Worm (Caenorhabditis elegans) whole organism, young adult: ENCODE results near the gene R193.6.
"Not testable (repeated sequence)": the region's sequence is repeated elsewhere in the genome, so short reads cannot be mapped to it uniquely, and the experiment has no call there.

Source experiments
- aptf-2 ChIP-seq: fragments of 200-800 bp; sonication (Bioruptor generic); conservative IDR thresholded peaks from 2 replicates; pipeline ENCODE4 v1.3.6; 2022; ENCODE audit warnings: missing genetic modification reagents, missing genetic modification characterization, missing compliant biosample characterization
- efl-1 ChIP-seq: fragments of 150-350 bp; optimal IDR thresholded peaks from 2 replicates; lab custom pipeline; 2014; ENCODE audit warnings: missing biosample characterization, missing genetic modification reagents, missing genetic modification characterization
- pha-4 ChIP-seq: fragments of 150-350 bp; sonication (generic microtip); optimal IDR thresholded peaks from 2 replicates; lab custom pipeline; 2014; ENCODE audit warnings: missing biosample characterization, missing genetic modification reagents, missing genetic modification characterization
- unc-62 ChIP-seq: fragments of 150-350 bp; optimal IDR thresholded peaks from 2 replicates; lab custom pipeline; 2014; ENCODE audit warnings: missing biosample characterization, missing genetic modification reagents, missing genetic modification characterization

DNA sequence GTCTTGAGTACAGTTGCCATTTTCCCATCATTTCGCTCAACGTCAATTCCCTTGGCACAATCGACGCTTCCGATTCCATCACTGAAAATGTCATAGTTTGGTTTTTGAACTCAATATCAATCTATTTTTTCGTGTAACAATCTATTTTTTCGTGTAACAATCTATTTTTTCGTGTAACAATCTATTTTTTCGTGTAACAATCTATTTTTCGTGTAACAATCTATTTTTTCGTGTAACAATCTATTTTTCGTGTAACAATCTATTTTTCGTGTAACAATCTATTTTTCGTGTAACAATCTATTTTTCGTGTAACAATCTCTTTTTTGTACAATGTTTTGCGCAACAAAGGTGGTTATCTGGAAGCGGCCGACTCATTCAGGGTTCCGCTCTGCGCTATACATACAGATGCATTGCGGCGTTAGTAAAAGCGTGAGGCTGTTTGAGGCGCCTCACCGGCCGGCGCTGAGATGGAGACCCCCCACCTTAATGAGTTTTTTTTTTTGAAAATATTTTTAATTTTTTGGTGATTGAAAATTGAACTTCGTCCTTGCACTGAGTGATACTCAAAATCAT is 46.7 kb downstream of the R193.6 start:
- not testable (repeated sequence) for TF ChIP-seq aptf-2 (GFP tag; lab: Robert Waterston, UW); pha-4; unc-62 (GFP tag; lab: Kevin White, UChicago); efl-1 (GFP tag; lab: Kevin White, UChicago)
